Worm (Caenorhabditis elegans) whole organism, L4 larva: ENCODE measurements around the gene clc-19.

ENCODE experiments used
- ces-1 ChIP-seq: fragments of 150-350 bp; sonication (generic microtip); optimal IDR thresholded peaks from 4 replicates; lab custom pipeline; 2014; ENCODE audit warnings: missing biosample characterization, missing genetic modification reagents, missing genetic modification characterization
- daf-16 ChIP-seq, 3 experiments: sonication (generic microtip); optimal IDR thresholded peaks; 2 replicates each; lab custom pipeline; 2016 to 2017; ENCODE audit warnings: missing genetic modification characterization in 3 of 3, missing genetic modification reagents in 3 of 3, mild to moderate bottlenecking in 2 of 3, missing compliant biosample characterization in 2 of 3, missing biosample characterization in 1 of 3, moderate library complexity in 1 of 3
- dmd-9 ChIP-seq: fragments of 200-800 bp; sonication (Bioruptor generic); IDR thresholded peaks from 2 replicates; pipeline ENCODE4 v1.3.6; 2022; ENCODE audit warnings: missing genetic modification reagents, missing genetic modification characterization, missing compliant biosample characterization
- fos-1 ChIP-seq: fragments of 150-350 bp; optimal IDR thresholded peaks from 2 replicates; lab custom pipeline; 2014; ENCODE audit warnings: missing biosample characterization, missing genetic modification characterization
- pha-4 ChIP-seq, 2 experiments: fragments of 150-350 bp in 1 of 2; fragments of 200-800 bp in 1 of 2; sonication (Bioruptor generic) in 1 of 2; IDR thresholded peaks in 1 of 2; optimal IDR thresholded peaks in 1 of 2; 2 replicates each; pipeline versions ENCODE4 v1.3.6 to Lab custom; 2014 to 2022; ENCODE audit warnings: missing genetic modification characterization in 2 of 2, missing genetic modification reagents in 2 of 2, missing biosample characterization in 1 of 2, missing compliant biosample characterization in 1 of 2
- snpc-4 ChIP-seq: fragments of 150-350 bp; optimal IDR thresholded peaks from 2 replicates; lab custom pipeline; 2014; ENCODE audit warnings: missing biosample characterization, missing genetic modification characterization
- unc-62 ChIP-seq, 3 experiments: fragments of 150-350 bp in 1 of 3; sonication (generic microtip); optimal IDR thresholded peaks in 2 of 3; peaks in 1 of 3; 1 replicate in 1 of 3; 2 replicates in 2 of 3; lab custom pipeline; 2014 to 2017; ENCODE audit warnings: missing biosample characterization in 3 of 3, missing genetic modification characterization in 3 of 3, missing genetic modification reagents in 3 of 3, missing genotype in 1 of 3

- TF ChIP-seq unc-62 (GFP tag; optimal IDR thresholded peaks at IDR 0.05 in 1 of 2; lab: Kevin White, UChicago) (peak in 1 of 2 experiments; percentile 15), unc-62 (tag; optimal IDR thresholded peaks at IDR 0.05; lab: Kevin White, UChicago) (no peak), fos-1 (tag; lab: Kevin White, UChicago) (no peak), snpc-4 (tag; lab: Kevin White, UChicago) (no peak), dmd-9 (GFP tag; lab: Robert Waterston, UW) (no peak), daf-16 (GFP tag; optimal IDR thresholded peaks at IDR 0.05; lab: Kevin White, UChicago) (no peak), daf-16 (tag; optimal IDR thresholded peaks at IDR 0.05; lab: Kevin White, UChicago) (no peak), pha-4 (GFP tag; IDR thresholded peaks at IDR 0.05; lab: Robert Waterston, UW) (no peak), pha-4 (tag; optimal IDR thresholded peaks at IDR 0.05; lab: Kevin White, UChicago) (no peak), ces-1 (GFP tag; lab: Kevin White, UChicago) (no peak)
These were observed 41.4 kb downstream of the clc-19 start, which contains the start of gene ceeh-1 for ce11 chrIII:831961-832360.
